Worm (Caenorhabditis elegans): ENCODE results near the gene asd-1.

asd-1 gene

ce11 chrIII:4223668-4224127 lies 26.6 kb downstream of the asd-1 start (continued):
- TF ChIP-seq zip-11 (GFP tag; IDR thresholded peaks at IDR 0.05) (no peak), dve-1 (tag; optimal IDR thresholded peaks at IDR 0.05; ENCODE audit: insufficient read depth) (peak; percentile 90), ces-1 (GFP tag; optimal IDR thresholded peaks at IDR 0.05) (peak; percentile 57), dmd-9 (GFP tag; IDR thresholded peaks at IDR 0.05) (0 out of 2 replicates have a peak, but pooled peaks have one; percentile 45), nhr-25 (tag; optimal IDR thresholded peaks at IDR 0.05; ENCODE audit: borderline replicate concordance, insufficient read depth) (peak; percentile 49), hif-1 (tag; optimal IDR thresholded peaks at IDR 0.05) (peak in 1 of 2 experiments; percentile 87), fkh-10 (GFP tag; optimal IDR thresholded peaks at IDR 0.05) (peak; percentile 72), spr-3 (GFP tag; optimal IDR thresholded peaks at IDR 0.05) (no peak), unc-130 (GFP tag; optimal IDR thresholded peaks at IDR 0.05) (no peak), tag-97 (GFP tag; IDR thresholded peaks at IDR 0.05) (no peak), lin-15B (tag; optimal IDR thresholded peaks at IDR 0.05) (no peak), nhr-6 (tag; optimal IDR thresholded peaks at IDR 0.05) (peak; percentile 73), lin-29 (GFP tag; IDR thresholded peaks at IDR 0.05) (no peak), aly-2 (tag; optimal IDR thresholded peaks at IDR 0.05) (no peak), cey-2 (tag; optimal IDR thresholded peaks at IDR 0.05; ENCODE audit: borderline replicate concordance, insufficient read depth) (no peak), ceh-32 (tag; optimal IDR thresholded peaks at IDR 0.05; ENCODE audit: poor library complexity) (peak; percentile 50), nhr-42 (GFP tag; IDR thresholded peaks at IDR 0.05) (no peak), saeg-2 (GFP tag; IDR thresholded peaks at IDR 0.05) (no peak)

DNA sequence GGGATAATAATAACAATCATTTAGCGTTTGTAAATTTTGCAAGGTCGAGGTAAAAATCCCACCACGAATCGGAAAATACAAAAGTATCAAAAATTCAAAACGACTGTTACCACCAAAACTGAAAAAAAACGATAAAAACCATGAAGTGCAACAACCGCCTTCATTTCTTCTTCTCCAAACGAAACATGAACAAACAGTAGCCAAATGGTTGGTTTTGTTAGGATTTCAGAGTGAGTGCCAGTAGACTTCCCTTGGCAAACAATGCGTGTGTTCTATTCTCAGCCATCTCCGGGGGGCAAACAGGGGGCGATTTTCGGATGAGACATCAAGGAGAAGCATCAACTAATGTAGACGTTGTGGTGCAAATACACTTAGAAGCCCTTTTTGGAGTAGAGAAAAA lies 27.6 kb downstream of the asd-1 start:
- TF ChIP-seq unc-39 (tag; optimal IDR thresholded peaks at IDR 0.05) (no peak), egl-27 (tag; optimal IDR thresholded peaks at IDR 0.05) (no peak), hmg-1.1 (GFP tag; IDR thresholded peaks at IDR 0.05) (no peak), ceh-62 (tag; optimal IDR thresholded peaks at IDR 0.05) (no peak)

- TF ChIP-seq jun-1 (tag; optimal IDR thresholded peaks at IDR 0.05), result no peak
- no peak for TF ChIP-seq zag-1 (tag; optimal IDR thresholded peaks at IDR 0.05)
- no peak for TF ChIP-seq Y48G9A.11 (GFP tag; IDR thresholded peaks at IDR 0.05)
- peak; percentile 31; the same call in 1 of the 2 replicates for TF ChIP-seq php-3 (GFP tag; IDR thresholded peaks at IDR 0.05)
- TF ChIP-seq egl-43 (GFP tag; IDR thresholded peaks at IDR 0.05), result no peak
- no peak for TF ChIP-seq aly-2 (tag; optimal IDR thresholded peaks at IDR 0.05)
- TF ChIP-seq dmd-6 (GFP tag; IDR thresholded peaks at IDR 0.05), result peak; percentile 72; the same call in 1 of the 2 replicates
- no peak for TF ChIP-seq cey-2 (tag; optimal IDR thresholded peaks at IDR 0.05; ENCODE audit: borderline replicate concordance, insufficient read depth)
- TF ChIP-seq snpc-4 (tag; optimal IDR thresholded peaks at IDR 0.05), result no peak
- TF ChIP-seq nhr-48 (tag; optimal IDR thresholded peaks at IDR 0.05), result no peak
- no peak for TF ChIP-seq madf-9 (GFP tag; conservative IDR thresholded peaks at IDR 0.05)
- no peak for TF ChIP-seq F10B5.3 (tag; optimal IDR thresholded peaks at IDR 0.05)
- no peak for TF ChIP-seq madf-5 (GFP tag; IDR thresholded peaks at IDR 0.05)
- no peak for TF ChIP-seq lin-1 (GFP tag; IDR thresholded peaks at IDR 0.05)
- peak; percentile 75 for TF ChIP-seq nhr-28 (tag; optimal IDR thresholded peaks at IDR 0.05)
- TF ChIP-seq lsy-2 (tag; optimal IDR thresholded peaks at IDR 0.05), result no peak
- no peak for TF ChIP-seq mxl-3 (GFP tag; optimal IDR thresholded peaks at IDR 0.05)
- no peak for TF ChIP-seq gei-8 (GFP tag; optimal IDR thresholded peaks at IDR 0.05)
- peak; percentile 7 for TF ChIP-seq T20F7.1 (GFP tag; optimal IDR thresholded peaks at IDR 0.05)
- no peak for TF ChIP-seq nhr-10 (tag; optimal IDR thresholded peaks at IDR 0.05)
- no peak for TF ChIP-seq set-16 (GFP tag; IDR thresholded peaks at IDR 0.05)
- TF ChIP-seq spr-1 (tag; optimal IDR thresholded peaks at IDR 0.05), result no peak
- no peak for TF ChIP-seq aha-1 (tag)
- no peak for TF ChIP-seq mdt-29 (GFP tag; IDR thresholded peaks at IDR 0.05)
- TF ChIP-seq saeg-2 (GFP tag; IDR thresholded peaks at IDR 0.05), result no peak
- no peak for TF ChIP-seq nhr-237 (tag; optimal IDR thresholded peaks at IDR 0.05)
- TF ChIP-seq lin-39 (tag; optimal IDR thresholded peaks at IDR 0.05), result no peak
- no peak for TF ChIP-seq ctbp-1 (GFP tag; IDR thresholded peaks at IDR 0.05)
- TF ChIP-seq spr-3 (GFP tag; optimal IDR thresholded peaks at IDR 0.05), result no peak
- TF ChIP-seq unc-130 (GFP tag; optimal IDR thresholded peaks at IDR 0.05), result no peak
- peak; percentile 78 for TF ChIP-seq pqm-1 (tag; optimal IDR thresholded peaks at IDR 0.05)
- TF ChIP-seq lin-13 (GFP tag; optimal IDR thresholded peaks at IDR 0.05), result no peak
These were observed 30.3 kb downstream of the asd-1 start for ce11 chrIII:4227363-4227762.
